Worm (Caenorhabditis elegans) whole organism, L1 larva: ENCODE results near the gene T16G12.1.

Source experiments
- C34B4.2 ChIP-seq: sonication (generic microtip); optimal IDR thresholded peaks from 2 replicates; lab custom pipeline; 2017; ENCODE audit warnings: mild to moderate bottlenecking, missing genetic modification characterization, missing compliant biosample characterization
- dpl-1 ChIP-seq, 3 experiments: fragments of 150-350 bp in 2 of 3; sonication (generic microtip) in 1 of 3; optimal IDR thresholded peaks; 2 replicates each; lab custom pipeline; 2014 to 2017; ENCODE audit warnings: missing biosample characterization in 3 of 3, missing genetic modification characterization in 3 of 3, missing genetic modification reagents in 3 of 3
- elt-2 ChIP-seq: sonication (generic microtip); optimal IDR thresholded peaks from 2 replicates; lab custom pipeline; 2016; ENCODE audit warnings: missing genetic modification characterization, mild to moderate bottlenecking, inconsistent platforms, missing compliant biosample characterization, missing genetic modification reagents
- elt-3 ChIP-seq, 6 experiments: fragments of 150-350 bp in 1 of 6; sonication (generic microtip); optimal IDR thresholded peaks; 2 replicates each; lab custom pipeline; 2017 to 2018; ENCODE audit warnings: missing biosample characterization in 6 of 6, missing genetic modification characterization in 6 of 6, inconsistent platforms in 1 of 6
- irx-1 ChIP-seq: sonication (generic microtip); optimal IDR thresholded peaks from 2 replicates; lab custom pipeline; 2016; ENCODE audit warnings: missing genetic modification characterization, missing compliant biosample characterization
- jun-1 ChIP-seq: fragments of 150-350 bp; optimal IDR thresholded peaks from 2 replicates; lab custom pipeline; 2014; ENCODE audit warnings: missing biosample characterization, missing genetic modification reagents, missing genetic modification characterization
- lin-13 ChIP-seq: fragments of 150-350 bp; optimal IDR thresholded peaks from 2 replicates; lab custom pipeline; 2014; ENCODE audit warnings: missing biosample characterization, missing genetic modification reagents, missing genetic modification characterization
- mdl-1 ChIP-seq, 2 experiments: fragments of 150-350 bp; optimal IDR thresholded peaks; 2 replicates each; lab custom pipeline; 2014 to 2017; ENCODE audit warnings: missing biosample characterization in 2 of 2, missing genetic modification characterization in 2 of 2, inconsistent platforms in 1 of 2
- nhr-47 ChIP-seq: sonication (generic microtip); optimal IDR thresholded peaks from 2 replicates; lab custom pipeline; 2016; ENCODE audit warnings: mild to moderate bottlenecking, missing genetic modification characterization, moderate library complexity, missing compliant biosample characterization
- snpc-4 ChIP-seq: fragments of 150-350 bp; optimal IDR thresholded peaks from 2 replicates; lab custom pipeline; 2014; ENCODE audit warnings: missing biosample characterization, missing genetic modification characterization
- snu-23 ChIP-seq: sonication (generic microtip); optimal IDR thresholded peaks from 2 replicates; lab custom pipeline; 2016; ENCODE audit warnings: missing genetic modification characterization, missing compliant biosample characterization
- unc-62 ChIP-seq: fragments of 150-350 bp; optimal IDR thresholded peaks from 2 replicates; lab custom pipeline; 2014; ENCODE audit warnings: missing biosample characterization, missing genetic modification reagents, missing genetic modification characterization
- zag-1 ChIP-seq: fragments of 150-350 bp; optimal IDR thresholded peaks from 2 replicates; lab custom pipeline; 2014; ENCODE audit warnings: missing biosample characterization, missing genetic modification characterization

DNA sequence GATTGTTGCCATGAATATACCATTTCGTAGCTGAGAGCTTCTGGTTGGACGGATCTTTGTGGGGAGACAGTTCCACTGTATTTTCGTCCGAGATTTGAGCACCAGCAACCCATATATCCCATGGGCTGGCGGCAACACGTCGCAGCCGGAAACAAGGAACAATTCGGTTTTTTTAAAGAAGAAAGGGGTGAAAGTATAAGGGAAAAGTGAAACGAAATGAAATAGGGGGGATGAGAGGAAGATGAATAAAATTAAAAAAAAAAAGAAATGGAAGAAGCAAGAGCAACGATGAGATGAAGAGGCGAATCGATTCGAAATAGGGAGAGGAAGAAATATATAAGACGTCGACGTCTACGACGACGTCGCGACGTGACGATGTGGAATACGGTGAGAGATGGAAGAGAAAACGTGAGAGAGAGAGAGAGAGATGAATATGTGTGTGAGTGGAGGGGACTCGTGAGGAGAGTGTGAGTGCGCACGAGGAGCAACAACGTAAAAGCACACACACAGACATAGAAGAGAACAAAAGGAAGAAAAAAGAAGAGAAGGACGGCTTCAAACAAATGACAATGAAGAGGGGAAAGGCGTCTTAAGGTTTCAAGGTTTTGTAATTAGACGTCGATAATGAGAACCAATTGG, 33.1 kb downstream of the T16G12.1 start, which contains the start of gene rgs-1:
- TF ChIP-seq irx-1 (tag; lab: Kevin White, UChicago) (no peak), snu-23 (GFP tag; lab: Kevin White, UChicago) (peak; percentile 55), C34B4.2 (tag; lab: Kevin White, UChicago) (no peak), zag-1 (no peak), elt-3 (tag; optimal IDR thresholded peaks at IDR 0.05; lab: Kevin White, UChicago) (no peak), elt-2 (tag; lab: Kevin White, UChicago) (no peak), snpc-4 (tag; lab: Kevin White, UChicago) (peak; percentile 34), dpl-1 (GFP tag; optimal IDR thresholded peaks at IDR 0.05; lab: Kevin White, UChicago) (peak in 1 of 3 experiments; percentile 13), nhr-47 (tag; lab: Kevin White, UChicago) (peak; percentile 61), mdl-1 (tag; optimal IDR thresholded peaks at IDR 0.05; lab: Kevin White, UChicago) (peak in 1 of 2 experiments; percentile 4), unc-62 (GFP tag; lab: Kevin White, UChicago) (no peak), lin-13 (no peak), jun-1 (tag; lab: Kevin White, UChicago) (no peak)
